Worm (Caenorhabditis elegans): ENCODE results near the gene Y73F8A.26.

Gene Y73F8A.26

ce11 chrIV:15472387-15472859, 1.0 kb upstream of the Y73F8A.26 start, which contains the start of gene Y73F8A.27 (continued):
- TF ChIP-seq F57C9.4 (tag; optimal IDR thresholded peaks at IDR 0.05) (no peak), ztf-26 (tag; optimal IDR thresholded peaks at IDR 0.05) (peak; percentile 78), rcor-1 (GFP tag; IDR thresholded peaks at IDR 0.05) (peak; percentile 90), lsl-1 (GFP tag; optimal IDR thresholded peaks at IDR 0.05) (peak; percentile 59), Y53F4B.3 (GFP tag; IDR thresholded peaks at IDR 0.05) (no peak), lsy-27 (tag; optimal IDR thresholded peaks at IDR 0.05; ENCODE audit: borderline replicate concordance, insufficient read depth) (no peak), aptf-2 (GFP tag; conservative IDR thresholded peaks at IDR 0.05) (no peak), ztf-6 (GFP tag; IDR thresholded peaks at IDR 0.05) (no peak), nfya-1 (tag; optimal IDR thresholded peaks at IDR 0.05; ENCODE audit: borderline replicate concordance, insufficient read depth) (no peak), rec-8 (tag; optimal IDR thresholded peaks at IDR 0.05) (no peak), ceh-58 (GFP tag; IDR thresholded peaks at IDR 0.05) (no peak), nhr-120 (GFP tag; IDR thresholded peaks at IDR 0.05) (no peak), ama-1 (optimal IDR thresholded peaks at IDR 0.05) (no peak), ama-1 (GFP tag; optimal IDR thresholded peaks at IDR 0.05) (no peak), nhr-90 (tag; optimal IDR thresholded peaks at IDR 0.05) (peak; percentile 28), D2030.7 (GFP tag; IDR thresholded peaks at IDR 0.05) (peak; percentile 70), nhr-27 (tag; optimal IDR thresholded peaks at IDR 0.05) (no peak), F37B4.10 (GFP tag; IDR thresholded peaks at IDR 0.05) (no peak), egl-44 (GFP tag; IDR thresholded peaks at IDR 0.05) (no peak), lir-1 (GFP tag; conservative IDR thresholded peaks at IDR 0.05) (peak; percentile 79), lin-54 (GFP tag; optimal IDR thresholded peaks at IDR 0.05) (peak; percentile 90), mxl-1 (tag; optimal IDR thresholded peaks at IDR 0.05) (no peak), mcd-1 (GFP tag; IDR thresholded peaks at IDR 0.05) (peak; percentile 99), F55B11.4 (tag; optimal IDR thresholded peaks at IDR 0.05; ENCODE audit: borderline replicate concordance, insufficient read depth) (no peak), attf-5 (GFP tag; optimal IDR thresholded peaks at IDR 0.05) (peak; percentile 98), K11D2.4 (GFP tag; IDR thresholded peaks at IDR 0.05) (peak; percentile 90), rpc-1 (optimal IDR thresholded peaks at IDR 0.05) (no peak), rpc-1 (tag; optimal IDR thresholded peaks at IDR 0.05) (no peak), C17E4.6 (GFP tag; IDR thresholded peaks at IDR 0.05) (0 out of 2 replicates have a peak, but pooled peaks have one; percentile 56), Y95B8A.8 (GFP tag; IDR thresholded peaks at IDR 0.05) (peak; percentile 91), lin-40 (tag; optimal IDR thresholded peaks at IDR 0.05) (peak; percentile 95), Y56A3A.18 (GFP tag; IDR thresholded peaks at IDR 0.05) (peak; percentile 69), T26A5.8 (tag; optimal IDR thresholded peaks at IDR 0.05) (no peak), F22D6.2 (tag; optimal IDR thresholded peaks at IDR 0.05) (peak; percentile 66), T07F8.4 (tag; optimal IDR thresholded peaks at IDR 0.05) (no peak), hrde-1 (tag; optimal IDR thresholded peaks at IDR 0.05; ENCODE audit: borderline replicate concordance) (peak; percentile 22), gei-17 (GFP tag; optimal IDR thresholded peaks at IDR 0.05) (peak; percentile 35), B0019.2 (GFP tag; conservative IDR thresholded peaks at IDR 0.05) (0 out of 2 replicates have a peak, but pooled peaks have one; percentile 53), bed-1 (GFP tag; IDR thresholded peaks at IDR 0.05) (no peak), B0035.1 (tag; optimal IDR thresholded peaks at IDR 0.05) (no peak), F52B5.7 (tag; optimal IDR thresholded peaks at IDR 0.05) (no peak), hlh-12 (tag; optimal IDR thresholded peaks at IDR 0.05) (no peak), attf-3 (GFP tag; conservative IDR thresholded peaks at IDR 0.05) (no peak; the same call in 1 of the 2 replicates)
